Worm (Caenorhabditis elegans) whole organism, L3 larva: ENCODE results near the gene F46G11.4.
A peak's percentile ranks its signal among the peaks of the same experiment; 100 is the strongest.

Experiments
- R02D3.7 ChIP-seq: fragments of 150-350 bp; optimal IDR thresholded peaks from 2 replicates; lab custom pipeline; 2014; ENCODE audit warnings: missing biosample characterization, missing genetic modification characterization
- ZK546.5 ChIP-seq: sonication (generic microtip); optimal IDR thresholded peaks from 2 replicates; lab custom pipeline; 2017; ENCODE audit warnings: missing biosample characterization, missing genetic modification characterization
- aly-2 ChIP-seq: fragments of 150-350 bp; optimal IDR thresholded peaks from 2 replicates; lab custom pipeline; 2014; ENCODE audit warnings: missing biosample characterization, missing genetic modification characterization
- ama-1 ChIP-seq: fragments of 150-350 bp; optimal IDR thresholded peaks from 2 replicates; lab custom pipeline; 2018
- ceh-16 ChIP-seq: sonication (generic microtip); optimal IDR thresholded peaks from 2 replicates; lab custom pipeline; 2017; ENCODE audit warnings: missing biosample characterization, missing genetic modification characterization
- ceh-28 ChIP-seq: fragments of 150-350 bp; optimal IDR thresholded peaks from 2 replicates; lab custom pipeline; 2014; ENCODE audit warnings: missing biosample characterization, missing genetic modification reagents, missing genetic modification characterization
- ceh-82 ChIP-seq: fragments of 150-350 bp; optimal IDR thresholded peaks from 2 replicates; lab custom pipeline; 2014; ENCODE audit warnings: missing biosample characterization, missing genetic modification characterization
- ceh-9 ChIP-seq: sonication (generic microtip); optimal IDR thresholded peaks from 2 replicates; lab custom pipeline; 2018; ENCODE audit warnings: missing biosample characterization, missing genetic modification characterization
- daf-12 ChIP-seq: fragments of 150-350 bp; optimal IDR thresholded peaks from 2 replicates; lab custom pipeline; 2014; ENCODE audit warnings: missing biosample characterization, missing genetic modification reagents, missing genetic modification characterization
- egl-27 ChIP-seq: sonication (generic microtip); optimal IDR thresholded peaks from 4 replicates; lab custom pipeline; 2017; ENCODE audit warnings: missing biosample characterization, missing genetic modification reagents, missing genetic modification characterization
- egl-5 ChIP-seq: fragments of 150-350 bp; optimal IDR thresholded peaks from 2 replicates; lab custom pipeline; 2017; ENCODE audit warnings: missing biosample characterization, missing genetic modification reagents, missing genetic modification characterization, inconsistent platforms
- elt-1 ChIP-seq: fragments of 150-350 bp; optimal IDR thresholded peaks from 2 replicates; lab custom pipeline; 2014; ENCODE audit warnings: missing biosample characterization, missing genetic modification characterization
- elt-2 ChIP-seq: sonication (generic microtip); optimal IDR thresholded peaks from 2 replicates; lab custom pipeline; 2016; ENCODE audit warnings: missing genetic modification reagents, mild to moderate bottlenecking, missing genetic modification characterization, missing compliant biosample characterization
- elt-3 ChIP-seq, 3 experiments: fragments of 150-350 bp in 1 of 3; sonication (generic microtip) in 2 of 3; optimal IDR thresholded peaks; 2 replicates in 2 of 3; 4 replicates in 1 of 3; lab custom pipeline; 2014 to 2017; ENCODE audit warnings: missing biosample characterization in 3 of 3, missing genetic modification characterization in 3 of 3
- eor-1 ChIP-seq, 2 experiments: fragments of 150-350 bp; optimal IDR thresholded peaks; 2 replicates each; lab custom pipeline; 2014 to 2018; ENCODE audit warnings: missing biosample characterization in 2 of 2, missing genetic modification characterization in 2 of 2
- fkh-10 ChIP-seq: sonication (generic microtip); optimal IDR thresholded peaks from 2 replicates; lab custom pipeline; 2017; ENCODE audit warnings: missing biosample characterization, missing genetic modification reagents, missing genetic modification characterization
- fkh-2 ChIP-seq: fragments of 150-350 bp; optimal IDR thresholded peaks from 2 replicates; lab custom pipeline; 2014; ENCODE audit warnings: missing biosample characterization, missing genetic modification reagents, missing genetic modification characterization
- fos-1 ChIP-seq: fragments of 150-350 bp; optimal IDR thresholded peaks from 2 replicates; lab custom pipeline; 2014; ENCODE audit warnings: missing biosample characterization, missing genetic modification characterization
- hmg-11 ChIP-seq: sonication (generic microtip); optimal IDR thresholded peaks from 2 replicates; lab custom pipeline; 2016; ENCODE audit warnings: missing genetic modification characterization, missing compliant biosample characterization
- jun-1 ChIP-seq: fragments of 150-350 bp; optimal IDR thresholded peaks from 2 replicates; lab custom pipeline; 2014; ENCODE audit warnings: missing biosample characterization, missing genetic modification reagents, missing genetic modification characterization
- lin-15B ChIP-seq: fragments of 150-350 bp; optimal IDR thresholded peaks from 2 replicates; lab custom pipeline; 2014; ENCODE audit warnings: missing biosample characterization, missing genetic modification characterization
- lin-39 ChIP-seq: fragments of 150-350 bp; optimal IDR thresholded peaks from 2 replicates; lab custom pipeline; 2018; ENCODE audit warnings: missing biosample characterization, missing genetic modification reagents, missing genetic modification characterization
- lsy-12 ChIP-seq: sonication (generic microtip); optimal IDR thresholded peaks from 2 replicates; lab custom pipeline; 2016; ENCODE audit warnings: mild to moderate bottlenecking, missing genetic modification characterization, missing compliant biosample characterization
- mdl-1 ChIP-seq: fragments of 150-350 bp; optimal IDR thresholded peaks from 2 replicates; lab custom pipeline; 2014; ENCODE audit warnings: missing biosample characterization, missing genetic modification characterization
- mml-1 ChIP-seq: fragments of 150-350 bp; sonication (generic microtip); optimal IDR thresholded peaks from 3 replicates; lab custom pipeline; 2014; ENCODE audit warnings: missing biosample characterization, missing genetic modification characterization
- nfya-1 ChIP-seq: sonication (generic microtip); optimal IDR thresholded peaks from 2 replicates; lab custom pipeline; 2017; ENCODE audit warnings: missing genetic modification characterization, mild to moderate bottlenecking, missing compliant biosample characterization, antibody characterized with exemption, moderate library complexity; ENCODE audit not compliant: insufficient read depth
- nhr-11 ChIP-seq: fragments of 150-350 bp; optimal IDR thresholded peaks from 2 replicates; lab custom pipeline; 2014; ENCODE audit warnings: missing biosample characterization, missing genetic modification characterization
- nhr-12 ChIP-seq: fragments of 150-350 bp; optimal IDR thresholded peaks from 2 replicates; lab custom pipeline; 2014; ENCODE audit warnings: missing biosample characterization, missing genetic modification characterization
- nhr-23 ChIP-seq: fragments of 150-350 bp; optimal IDR thresholded peaks from 2 replicates; lab custom pipeline; 2014; ENCODE audit warnings: missing biosample characterization, missing genetic modification reagents, missing genetic modification characterization
- nhr-237 ChIP-seq: fragments of 150-350 bp; optimal IDR thresholded peaks from 2 replicates; lab custom pipeline; 2014; ENCODE audit warnings: missing biosample characterization, missing genetic modification characterization
- nhr-25 ChIP-seq: sonication (generic microtip); optimal IDR thresholded peaks from 2 replicates; lab custom pipeline; 2017; ENCODE audit warnings: missing biosample characterization, missing genetic modification characterization
- nhr-28 ChIP-seq: fragments of 150-350 bp; optimal IDR thresholded peaks from 2 replicates; lab custom pipeline; 2014; ENCODE audit warnings: missing biosample characterization, missing genetic modification characterization
- nhr-43 ChIP-seq: sonication (generic microtip); optimal IDR thresholded peaks from 2 replicates; lab custom pipeline; 2016; ENCODE audit warnings: mild to moderate bottlenecking, missing genetic modification characterization, missing compliant biosample characterization; ENCODE audit not compliant: poor library complexity, severe bottlenecking
- nhr-67 ChIP-seq: fragments of 150-350 bp; optimal IDR thresholded peaks from 2 replicates; lab custom pipeline; 2014; ENCODE audit warnings: missing biosample characterization, missing genetic modification characterization
- nhr-76 ChIP-seq: fragments of 150-350 bp; sonication (generic microtip); optimal IDR thresholded peaks from 5 replicates; lab custom pipeline; 2014; ENCODE audit warnings: missing biosample characterization, missing genetic modification characterization
- nhr-77 ChIP-seq: fragments of 150-350 bp; optimal IDR thresholded peaks from 2 replicates; lab custom pipeline; 2014; ENCODE audit warnings: missing biosample characterization, missing genetic modification characterization
- pha-4 ChIP-seq: fragments of 150-350 bp; optimal IDR thresholded peaks from 2 replicates; lab custom pipeline; 2014; ENCODE audit warnings: missing biosample characterization, missing genetic modification reagents, missing genetic modification characterization
- pqm-1 ChIP-seq: fragments of 150-350 bp; optimal IDR thresholded peaks from 2 replicates; lab custom pipeline; 2017; ENCODE audit warnings: missing biosample characterization, missing genetic modification characterization, inconsistent platforms
- sea-2 ChIP-seq: fragments of 150-350 bp; sonication (generic microtip); optimal IDR thresholded peaks from 4 replicates; lab custom pipeline; 2014; ENCODE audit warnings: missing biosample characterization, missing genetic modification reagents, missing genetic modification characterization
- skn-1 ChIP-seq: fragments of 150-350 bp; optimal IDR thresholded peaks from 2 replicates; lab custom pipeline; 2014; ENCODE audit warnings: missing biosample characterization, missing genetic modification characterization
- snpc-4 ChIP-seq: fragments of 150-350 bp; optimal IDR thresholded peaks from 2 replicates; lab custom pipeline; 2014; ENCODE audit warnings: missing biosample characterization, missing genetic modification characterization
- tbx-2 ChIP-seq: sonication (generic microtip); optimal IDR thresholded peaks from 2 replicates; lab custom pipeline; 2016; ENCODE audit warnings: mild to moderate bottlenecking, missing genetic modification characterization, missing compliant biosample characterization
- unc-39 ChIP-seq: sonication (generic microtip); optimal IDR thresholded peaks from 4 replicates; lab custom pipeline; 2017; ENCODE audit warnings: missing biosample characterization, missing genetic modification characterization
- unc-62 ChIP-seq: fragments of 150-350 bp; sonication (generic microtip); optimal IDR thresholded peaks from 4 replicates; lab custom pipeline; 2014; ENCODE audit warnings: missing biosample characterization, missing genetic modification reagents, missing genetic modification characterization
- zag-1 ChIP-seq: fragments of 150-350 bp; optimal IDR thresholded peaks from 2 replicates; lab custom pipeline; 2014; ENCODE audit warnings: missing biosample characterization, missing genetic modification characterization
- ztf-11 ChIP-seq: fragments of 150-350 bp; optimal IDR thresholded peaks from 2 replicates; lab custom pipeline; 2014; ENCODE audit warnings: missing biosample characterization, missing genetic modification characterization
- ztf-4 ChIP-seq: fragments of 150-350 bp; optimal IDR thresholded peaks from 2 replicates; lab custom pipeline; 2014; ENCODE audit warnings: missing biosample characterization, missing genetic modification characterization

F46G11.4 gene

DNA sequence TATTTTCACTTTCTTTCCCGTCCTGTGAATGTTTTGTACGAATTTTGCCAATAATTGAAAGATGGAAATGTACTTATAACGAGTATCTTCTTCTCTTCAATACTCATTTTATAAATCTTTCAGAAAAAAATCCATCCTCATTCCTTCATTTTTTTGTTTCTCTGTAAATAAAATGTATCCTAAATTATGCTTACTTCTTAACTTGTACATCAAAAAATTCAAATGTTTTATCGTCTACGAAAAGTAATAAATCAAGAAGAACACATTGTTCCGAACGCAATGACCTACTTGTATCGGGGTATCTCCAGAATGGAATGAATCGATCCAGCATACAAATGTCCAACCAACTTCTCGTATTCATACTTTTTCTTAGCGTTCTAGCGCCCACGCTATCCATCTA, 12.4 kb downstream of the F46G11.4 start, which contains the start of gene F46G11.6:
Gene F46G11.6 (plus strand): TSS at position 301 of the 400 bp plus-strand sequence.
- no peak for TF ChIP-seq snpc-4 (tag; lab: Kevin White, UChicago)
- no peak for TF ChIP-seq ztf-11 (tag; lab: Kevin White, UChicago)
- TF ChIP-seq ceh-16 (tag; lab: Kevin White, UChicago), result no peak
- no peak for TF ChIP-seq egl-5 (tag; lab: Kevin White, UChicago)
- no peak for TF ChIP-seq nhr-28
- TF ChIP-seq nhr-23, result no peak
- no peak for TF ChIP-seq nfya-1 (tag; lab: Kevin White, UChicago)
- no peak for TF ChIP-seq lin-15B (tag; lab: Kevin White, UChicago)
- TF ChIP-seq tbx-2, result no peak
- no peak for TF ChIP-seq egl-27 (tag; lab: Kevin White, UChicago)

DNA sequence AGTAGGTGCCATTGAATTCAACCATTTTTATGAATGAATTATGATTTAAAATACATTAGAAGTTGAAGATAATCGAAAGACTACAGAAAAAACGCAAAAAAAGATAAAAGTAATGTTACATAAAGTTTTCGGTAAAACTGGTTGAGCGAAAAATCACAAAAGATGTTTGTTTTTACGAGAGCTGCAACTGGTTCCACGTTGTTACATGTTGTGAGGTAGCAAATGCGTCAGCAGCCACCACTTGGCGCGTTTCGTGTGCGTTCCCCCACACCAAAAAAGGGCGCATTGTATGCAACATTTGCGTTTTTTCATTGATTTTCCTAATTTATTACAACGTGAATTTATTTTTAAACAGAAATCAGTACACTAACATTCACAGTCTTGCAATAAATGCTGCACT, 16.4 kb downstream of the F46G11.4 start, which contains the start of gene gakh-1:
Gene gakh-1 (plus strand): TSS at position 347 of the 400 bp plus-strand sequence.
- TF ChIP-seq lsy-12 (tag; lab: Kevin White, UChicago) (peak; percentile 47), nfya-1 (tag; lab: Kevin White, UChicago) (peak; percentile 58), ama-1 (lab: Kevin White, UChicago) (no peak), ceh-82 (tag; lab: Kevin White, UChicago) (no peak), zag-1 (tag; lab: Kevin White, UChicago) (no peak), pha-4 (tag; lab: Kevin White, UChicago) (no peak), hmg-11 (tag; lab: Kevin White, UChicago) (peak; percentile 55), egl-5 (tag; lab: Kevin White, UChicago) (no peak), nhr-76 (tag; lab: Kevin White, UChicago) (no peak), fkh-10 (GFP tag; lab: Kevin White, UChicago) (no peak), mdl-1 (tag; lab: Kevin White, UChicago) (no peak), nhr-25 (tag; lab: Kevin White, UChicago) (peak; percentile 46), jun-1 (tag; lab: Kevin White, UChicago) (no peak), egl-27 (tag; lab: Kevin White, UChicago) (no peak), lin-15B (tag; lab: Kevin White, UChicago) (no peak), nhr-23 (peak; percentile 32), ceh-9 (no peak), tbx-2 (peak; percentile 36), nhr-28 (no peak), skn-1 (tag; lab: Kevin White, UChicago) (peak; percentile 30), unc-62 (GFP tag; lab: Kevin White, UChicago) (no peak), nhr-43 (peak; percentile 60), ZK546.5 (tag; lab: Kevin White, UChicago) (no peak), fkh-2 (no peak), elt-2 (tag; lab: Kevin White, UChicago) (peak; percentile 52), nhr-67 (tag; lab: Kevin White, UChicago) (no peak), mml-1 (tag; lab: Kevin White, UChicago) (no peak), nhr-237 (tag; lab: Kevin White, UChicago) (no peak), elt-1 (no peak), aly-2 (tag; lab: Kevin White, UChicago) (no peak), pqm-1 (tag; lab: Kevin White, UChicago) (no peak), ztf-11 (tag; lab: Kevin White, UChicago) (no peak), ceh-28 (peak; percentile 5), fos-1 (tag; lab: Kevin White, UChicago) (no peak), eor-1 (tag; optimal IDR thresholded peaks at IDR 0.05; lab: Kevin White, UChicago) (no peak), elt-3 (tag; optimal IDR thresholded peaks at IDR 0.05; lab: Kevin White, UChicago) (no peak), sea-2 (GFP tag; lab: Kevin White, UChicago) (no peak), ceh-16 (tag; lab: Kevin White, UChicago) (no peak), unc-39 (no peak), R02D3.7 (tag; lab: Kevin White, UChicago) (no peak), nhr-77 (tag; lab: Kevin White, UChicago) (no peak), nhr-12 (tag; lab: Kevin White, UChicago) (no peak), ztf-4 (tag; lab: Kevin White, UChicago) (no peak), lin-39 (tag; lab: Kevin White, UChicago) (no peak), snpc-4 (tag; lab: Kevin White, UChicago) (no peak), nhr-11 (tag; lab: Kevin White, UChicago) (no peak), daf-12 (tag; lab: Kevin White, UChicago) (no peak)
